Worm (Caenorhabditis elegans) whole organism, L1 larva: Measurements from ENCODE around the gene nhr-193.

ENCODE experiments used
- F16B12.6 ChIP-seq: fragments of 150-350 bp; optimal IDR thresholded peaks from 2 replicates; lab custom pipeline; 2014; ENCODE audit warnings: missing biosample characterization, missing genetic modification characterization
- ceh-63 ChIP-seq: fragments of 200-800 bp; sonication (Bioruptor generic); optimal IDR thresholded peaks from 2 replicates; lab custom pipeline; 2018; ENCODE audit warnings: mild to moderate bottlenecking, missing genetic modification characterization, missing compliant biosample characterization
- ceh-82 ChIP-seq, 3 experiments: fragments of 150-350 bp in 1 of 3; sonication (generic microtip) in 2 of 3; optimal IDR thresholded peaks; 2 replicates each; lab custom pipeline; 2014 to 2017; ENCODE audit warnings: missing biosample characterization in 3 of 3, missing genetic modification characterization in 3 of 3
- ets-5 ChIP-seq: fragments of 200-800 bp; sonication (Bioruptor generic); IDR thresholded peaks from 2 replicates; pipeline ENCODE4 v1.3.6; 2022; ENCODE audit warnings: missing genetic modification characterization, missing compliant biosample characterization
- nhr-11 ChIP-seq: fragments of 150-350 bp; optimal IDR thresholded peaks from 2 replicates; lab custom pipeline; 2014; ENCODE audit warnings: missing biosample characterization, missing genetic modification characterization
- nhr-76 ChIP-seq: sonication (generic microtip); optimal IDR thresholded peaks from 2 replicates; lab custom pipeline; 2017; ENCODE audit warnings: missing biosample characterization, missing genetic modification characterization
- nhr-77 ChIP-seq: fragments of 150-350 bp; optimal IDR thresholded peaks from 2 replicates; lab custom pipeline; 2014; ENCODE audit warnings: missing biosample characterization, missing genetic modification characterization
- pqm-1 ChIP-seq: sonication (generic microtip); optimal IDR thresholded peaks from 3 replicates; lab custom pipeline; 2017; ENCODE audit warnings: missing biosample characterization, missing genetic modification characterization
- rnt-1 ChIP-seq: sonication (generic microtip); optimal IDR thresholded peaks from 2 replicates; lab custom pipeline; 2016; ENCODE audit warnings: mild to moderate bottlenecking, missing genetic modification characterization, moderate library complexity, missing compliant biosample characterization
- skn-1 ChIP-seq: fragments of 150-350 bp; optimal IDR thresholded peaks from 2 replicates; lab custom pipeline; 2014; ENCODE audit warnings: missing biosample characterization, missing genetic modification characterization
- snpc-4 ChIP-seq: fragments of 150-350 bp; optimal IDR thresholded peaks from 2 replicates; lab custom pipeline; 2014; ENCODE audit warnings: missing biosample characterization, missing genetic modification characterization
- tbx-2 ChIP-seq: sonication (generic microtip); optimal IDR thresholded peaks from 2 replicates; lab custom pipeline; 2016; ENCODE audit warnings: missing genetic modification characterization, missing compliant biosample characterization

ce11 chrV:16317244-16317643 lies 24.9 kb upstream of the nhr-193 start, which contains the start of gene srh-180:
- TF ChIP-seq ceh-63 (GFP tag; lab: Kevin White, UChicago), result no peak
- no peak for TF ChIP-seq skn-1
- TF ChIP-seq nhr-77 (tag; lab: Kevin White, UChicago), result no peak
- TF ChIP-seq tbx-2, result no peak
- no peak for TF ChIP-seq snpc-4 (tag; lab: Kevin White, UChicago)
- no peak for TF ChIP-seq nhr-11 (tag; lab: Kevin White, UChicago)
- no peak for TF ChIP-seq ceh-82 (tag; optimal IDR thresholded peaks at IDR 0.05; lab: Kevin White, UChicago)
- TF ChIP-seq F16B12.6 (tag; lab: Kevin White, UChicago), result no peak
- TF ChIP-seq pqm-1 (tag; lab: Kevin White, UChicago), result no peak
- no peak for TF ChIP-seq nhr-76 (tag; lab: Kevin White, UChicago)
- no peak for TF ChIP-seq rnt-1
- no peak for TF ChIP-seq ets-5
